Worm (Caenorhabditis elegans) whole organism, L1 larva: ENCODE results near the gene sdf-9.

Source experiments
- F16B12.6 ChIP-seq: fragments of 150-350 bp; optimal IDR thresholded peaks from 2 replicates; lab custom pipeline; 2014; ENCODE audit warnings: missing biosample characterization, missing genetic modification characterization
- Y116A8C.19 ChIP-seq: sonication (generic microtip); optimal IDR thresholded peaks from 2 replicates; lab custom pipeline; 2016; ENCODE audit warnings: missing compliant biosample characterization, missing genetic modification characterization, borderline replicate concordance
- alr-1 ChIP-seq: fragments of 200-800 bp; sonication (Bioruptor generic); optimal IDR thresholded peaks from 2 replicates; lab custom pipeline; 2018; ENCODE audit warnings: borderline replicate concordance, mild to moderate bottlenecking, missing genetic modification characterization, missing compliant biosample characterization
- aly-2 ChIP-seq: fragments of 150-350 bp; optimal IDR thresholded peaks from 2 replicates; lab custom pipeline; 2014; ENCODE audit warnings: missing biosample characterization, missing genetic modification characterization
- ama-1 ChIP-seq: fragments of 150-350 bp; optimal IDR thresholded peaks from 2 replicates; lab custom pipeline; 2014
- blmp-1 ChIP-seq: fragments of 150-350 bp; optimal IDR thresholded peaks from 2 replicates; lab custom pipeline; 2014; ENCODE audit warnings: missing biosample characterization, missing genetic modification characterization
- ceh-63 ChIP-seq: fragments of 200-800 bp; sonication (Bioruptor generic); optimal IDR thresholded peaks from 2 replicates; lab custom pipeline; 2018; ENCODE audit warnings: mild to moderate bottlenecking, missing genetic modification characterization, missing compliant biosample characterization
- ceh-8 ChIP-seq: fragments of 200-800 bp; sonication (Bioruptor generic); optimal IDR thresholded peaks from 2 replicates; lab custom pipeline; 2018; ENCODE audit warnings: mild to moderate bottlenecking, missing genetic modification characterization, moderate library complexity, missing compliant biosample characterization
- ceh-82 ChIP-seq, 3 experiments: fragments of 150-350 bp in 1 of 3; sonication (generic microtip) in 2 of 3; optimal IDR thresholded peaks; 2 replicates each; lab custom pipeline; 2014 to 2017; ENCODE audit warnings: missing biosample characterization in 3 of 3, missing genetic modification characterization in 3 of 3
- dpl-1 ChIP-seq, 3 experiments: fragments of 150-350 bp in 2 of 3; sonication (generic microtip) in 1 of 3; optimal IDR thresholded peaks; 2 replicates each; lab custom pipeline; 2014 to 2017; ENCODE audit warnings: missing biosample characterization in 3 of 3, missing genetic modification characterization in 3 of 3, missing genetic modification reagents in 3 of 3
- dsc-1 ChIP-seq: sonication (generic microtip); optimal IDR thresholded peaks from 2 replicates; lab custom pipeline; 2016; ENCODE audit warnings: mild to moderate bottlenecking, missing genetic modification characterization, missing compliant biosample characterization
- efl-1 ChIP-seq, 4 experiments: fragments of 150-350 bp; optimal IDR thresholded peaks in 3 of 4; peaks in 1 of 4; 1 replicate in 1 of 4; 2 replicates in 3 of 4; lab custom pipeline; 2014; ENCODE audit warnings: missing biosample characterization in 2 of 4, missing genetic modification characterization in 2 of 4, missing genetic modification reagents in 2 of 4
- egl-27 ChIP-seq, 2 experiments: fragments of 150-350 bp in 1 of 2; sonication (generic microtip); optimal IDR thresholded peaks; 3 replicates each; lab custom pipeline; 2017 to 2018; ENCODE audit warnings: missing biosample characterization in 2 of 2, missing genetic modification characterization in 2 of 2, missing genetic modification reagents in 2 of 2
- elt-2 ChIP-seq: sonication (generic microtip); optimal IDR thresholded peaks from 2 replicates; lab custom pipeline; 2016; ENCODE audit warnings: missing genetic modification characterization, mild to moderate bottlenecking, inconsistent platforms, missing compliant biosample characterization, missing genetic modification reagents
- fkh-10 ChIP-seq: sonication (generic microtip); optimal IDR thresholded peaks from 2 replicates; lab custom pipeline; 2017; ENCODE audit warnings: missing biosample characterization, missing genetic modification reagents, missing genetic modification characterization
- fkh-8 ChIP-seq: sonication (generic microtip); optimal IDR thresholded peaks from 2 replicates; lab custom pipeline; 2016; ENCODE audit warnings: mild to moderate bottlenecking, missing genetic modification characterization, missing compliant biosample characterization
- grh-1 ChIP-seq: fragments of 200-800 bp; sonication (Bioruptor generic); IDR thresholded peaks from 2 replicates; pipeline ENCODE4 v1.3.6; 2022; ENCODE audit warnings: missing genetic modification reagents, missing genetic modification characterization, missing compliant biosample characterization
- hpl-2 ChIP-seq: fragments of 150-350 bp; optimal IDR thresholded peaks from 2 replicates; lab custom pipeline; 2014; ENCODE audit warnings: missing biosample characterization, missing genetic modification reagents, missing genetic modification characterization
- isw-1 ChIP-seq: fragments of 200-800 bp; sonication (Bioruptor generic); IDR thresholded peaks from 2 replicates; pipeline ENCODE4 v1.3.6; 2022; ENCODE audit warnings: missing genetic modification characterization, missing compliant biosample characterization
- lin-13 ChIP-seq: fragments of 150-350 bp; optimal IDR thresholded peaks from 2 replicates; lab custom pipeline; 2014; ENCODE audit warnings: missing biosample characterization, missing genetic modification reagents, missing genetic modification characterization
- lin-14 ChIP-seq: fragments of 200-800 bp; sonication (Bioruptor generic); optimal IDR thresholded peaks from 2 replicates; lab custom pipeline; 2018; ENCODE audit warnings: mild to moderate bottlenecking, missing genetic modification characterization, moderate library complexity, missing compliant biosample characterization
- lin-15B ChIP-seq: fragments of 150-350 bp; sonication (generic microtip); optimal IDR thresholded peaks from 3 replicates; lab custom pipeline; 2014; ENCODE audit warnings: missing biosample characterization, missing genetic modification characterization
- lin-39 ChIP-seq: fragments of 150-350 bp; optimal IDR thresholded peaks from 2 replicates; lab custom pipeline; 2014; ENCODE audit warnings: missing biosample characterization, missing genetic modification reagents, missing genetic modification characterization
- mdl-1 ChIP-seq, 2 experiments: fragments of 150-350 bp; optimal IDR thresholded peaks; 2 replicates each; lab custom pipeline; 2014 to 2017; ENCODE audit warnings: missing biosample characterization in 2 of 2, missing genetic modification characterization in 2 of 2, inconsistent platforms in 1 of 2
- mep-1 ChIP-seq: fragments of 150-350 bp; optimal IDR thresholded peaks from 2 replicates; lab custom pipeline; 2014; ENCODE audit warnings: missing biosample characterization, missing genetic modification characterization
- nhr-19 ChIP-seq: fragments of 200-800 bp; sonication (Bioruptor generic); conservative IDR thresholded peaks from 2 replicates; pipeline ENCODE4 v1.3.6; 2022; ENCODE audit warnings: missing genetic modification characterization, missing compliant biosample characterization
- nhr-237 ChIP-seq: fragments of 150-350 bp; optimal IDR thresholded peaks from 2 replicates; lab custom pipeline; 2014; ENCODE audit warnings: missing biosample characterization, missing genetic modification characterization
- nhr-76 ChIP-seq: sonication (generic microtip); optimal IDR thresholded peaks from 2 replicates; lab custom pipeline; 2017; ENCODE audit warnings: missing biosample characterization, missing genetic modification characterization
- nhr-85 ChIP-seq: sonication (generic microtip); peaks from one replicate; lab custom pipeline; 2016; ENCODE audit warnings: missing genetic modification characterization, inconsistent platforms, missing compliant biosample characterization
- nhr-90 ChIP-seq: sonication (generic microtip); optimal IDR thresholded peaks from 2 replicates; lab custom pipeline; 2016; ENCODE audit warnings: mild to moderate bottlenecking, missing genetic modification characterization, missing compliant biosample characterization; ENCODE audit not compliant: poor library complexity
- pax-3 ChIP-seq: fragments of 200-800 bp; sonication (Bioruptor generic); optimal IDR thresholded peaks from 2 replicates; lab custom pipeline; 2018; ENCODE audit warnings: mild to moderate bottlenecking, missing genetic modification characterization, moderate library complexity, missing compliant biosample characterization
- pqm-1 ChIP-seq: sonication (generic microtip); optimal IDR thresholded peaks from 3 replicates; lab custom pipeline; 2017; ENCODE audit warnings: missing biosample characterization, missing genetic modification characterization
- snpc-4 ChIP-seq: fragments of 150-350 bp; optimal IDR thresholded peaks from 2 replicates; lab custom pipeline; 2014; ENCODE audit warnings: missing biosample characterization, missing genetic modification characterization
- sptf-1 ChIP-seq: fragments of 150-350 bp; optimal IDR thresholded peaks from 2 replicates; lab custom pipeline; 2014; ENCODE audit warnings: missing biosample characterization, missing genetic modification characterization
- sup-37 ChIP-seq: fragments of 200-800 bp; sonication (Bioruptor generic); optimal IDR thresholded peaks from 2 replicates; lab custom pipeline; 2018; ENCODE audit warnings: mild to moderate bottlenecking, missing genetic modification characterization, missing compliant biosample characterization
- swsn-7 ChIP-seq: sonication (generic microtip); optimal IDR thresholded peaks from 2 replicates; lab custom pipeline; 2016; ENCODE audit warnings: missing genetic modification characterization, missing compliant biosample characterization
- tbx-2 ChIP-seq: sonication (generic microtip); optimal IDR thresholded peaks from 2 replicates; lab custom pipeline; 2016; ENCODE audit warnings: missing genetic modification characterization, missing compliant biosample characterization
- unc-62 ChIP-seq: fragments of 150-350 bp; optimal IDR thresholded peaks from 2 replicates; lab custom pipeline; 2014; ENCODE audit warnings: missing biosample characterization, missing genetic modification reagents, missing genetic modification characterization
- unc-86 ChIP-seq: sonication (generic microtip); optimal IDR thresholded peaks from 2 replicates; lab custom pipeline; 2016; ENCODE audit warnings: missing genetic modification characterization, missing compliant biosample characterization
- unc-98 ChIP-seq: fragments of 200-800 bp; sonication (Bioruptor generic); IDR thresholded peaks from 2 replicates; pipeline ENCODE4 v1.3.6; 2022; ENCODE audit warnings: missing genetic modification characterization, missing compliant biosample characterization
- vab-15 ChIP-seq: sonication (generic microtip); optimal IDR thresholded peaks from 2 replicates; lab custom pipeline; 2017; ENCODE audit warnings: missing genotype, mild to moderate bottlenecking, missing genetic modification characterization, missing compliant biosample characterization
- xbp-1 ChIP-seq: sonication (generic microtip); optimal IDR thresholded peaks from 2 replicates; lab custom pipeline; 2016; ENCODE audit warnings: missing genetic modification characterization, missing compliant biosample characterization
- zag-1 ChIP-seq: fragments of 150-350 bp; optimal IDR thresholded peaks from 2 replicates; lab custom pipeline; 2014; ENCODE audit warnings: missing biosample characterization, missing genetic modification characterization
- ztf-11 ChIP-seq, 2 experiments: sonication (generic microtip); optimal IDR thresholded peaks; 2 replicates each; lab custom pipeline; 2016 to 2017; ENCODE audit warnings: missing genetic modification characterization in 2 of 2, missing biosample characterization in 1 of 2, missing compliant biosample characterization in 1 of 2

The sdf-9 gene

DNA sequence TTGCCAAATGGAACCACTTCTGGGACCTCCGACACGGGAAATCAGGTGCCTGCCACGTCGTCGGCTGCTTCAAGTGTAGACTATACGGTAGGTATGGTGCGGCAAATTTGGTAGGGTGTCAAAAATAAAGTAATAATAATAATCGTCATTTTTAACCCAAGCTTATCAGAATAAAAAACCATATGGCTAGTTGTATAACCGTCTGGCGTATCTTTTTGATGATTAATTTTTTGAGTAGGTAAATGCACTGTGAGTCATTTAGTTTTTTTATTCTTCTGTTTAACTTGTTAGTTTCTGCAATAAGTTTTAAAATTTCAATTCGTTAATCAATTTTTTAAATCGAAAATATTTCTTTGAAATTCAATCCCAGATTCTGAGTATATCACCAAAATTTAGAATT, 42.5 kb upstream of the sdf-9 start:
- TF ChIP-seq mdl-1 (tag; optimal IDR thresholded peaks at IDR 0.05; lab: Kevin White, UChicago) (no peak), blmp-1 (tag; lab: Kevin White, UChicago) (no peak), mep-1 (tag; lab: Kevin White, UChicago) (no peak), unc-98 (GFP tag; lab: Robert Waterston, UW) (no peak), Y116A8C.19 (tag; lab: Kevin White, UChicago) (no peak), fkh-8 (no peak), ceh-8 (GFP tag; lab: Kevin White, UChicago) (no peak), vab-15 (tag; lab: Kevin White, UChicago) (no peak), sup-37 (no peak)

DNA sequence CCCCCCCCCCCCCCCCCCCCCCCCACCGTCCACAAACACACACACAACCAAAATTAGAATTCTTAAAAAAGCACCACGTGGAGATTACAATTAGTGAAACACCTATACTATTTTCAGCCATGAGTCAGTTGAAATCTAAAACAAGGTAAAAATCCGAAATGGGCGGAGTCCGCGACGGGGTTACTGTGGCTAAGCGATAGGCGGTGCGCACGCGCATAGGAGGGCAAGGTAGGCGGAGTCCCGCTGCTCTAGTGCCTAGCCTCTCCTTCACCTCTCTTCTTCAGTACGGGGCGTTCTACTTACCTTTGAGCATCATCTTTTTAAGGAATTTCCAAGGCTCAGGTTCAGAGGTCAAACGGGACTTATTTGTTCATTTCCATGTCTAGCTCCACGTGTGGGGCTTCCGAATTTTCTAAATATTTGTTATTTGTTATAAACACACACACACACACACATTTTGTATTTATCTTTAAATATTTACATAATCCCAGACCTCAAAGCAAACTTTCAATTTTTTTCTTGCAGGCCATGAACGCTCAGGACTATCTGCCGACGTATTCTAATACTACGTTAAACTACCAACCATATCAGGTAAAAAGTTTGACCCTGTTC, 41.5 kb upstream of the sdf-9 start:
- TF ChIP-seq lin-14: peak; percentile 26
- TF ChIP-seq ama-1 (lab: Kevin White, UChicago): no peak
- TF ChIP-seq lin-39: no peak
- TF ChIP-seq unc-62 (GFP tag; lab: Kevin White, UChicago): no peak
- no peak for TF ChIP-seq unc-86 (tag; lab: Kevin White, UChicago)
- peak in 1 of 2 experiments; percentile 22 for TF ChIP-seq mdl-1 (tag; optimal IDR thresholded peaks at IDR 0.05; lab: Kevin White, UChicago)
- no peak for TF ChIP-seq nhr-237 (tag; lab: Kevin White, UChicago)
- TF ChIP-seq elt-2 (tag; lab: Kevin White, UChicago): no peak

DNA sequence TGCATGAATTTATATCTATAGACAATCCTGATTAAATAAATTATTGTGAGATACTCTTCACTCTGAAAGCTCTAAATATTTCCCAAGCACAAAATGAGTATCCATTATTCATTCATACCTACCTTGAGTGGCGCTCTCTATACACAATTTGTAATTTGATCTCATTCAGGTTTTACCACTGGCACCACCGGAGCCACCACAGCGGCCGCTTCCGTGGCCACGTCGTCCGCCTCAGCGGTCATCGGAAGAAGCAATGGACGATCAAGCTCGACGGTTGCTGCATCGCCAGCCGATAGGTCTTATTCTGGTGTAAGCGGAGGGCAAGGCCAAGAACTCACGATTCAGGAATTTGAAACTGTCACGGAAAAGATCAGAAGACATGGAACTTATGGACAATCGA, 40.8 kb upstream of the sdf-9 start:
- TF ChIP-seq pax-3 (no peak), snpc-4 (tag; lab: Kevin White, UChicago) (no peak), dpl-1 (GFP tag; optimal IDR thresholded peaks at IDR 0.05; lab: Kevin White, UChicago) (no peak), alr-1 (tag; lab: Kevin White, UChicago) (no peak), hpl-2 (GFP tag; lab: Kevin White, UChicago) (no peak), lin-14 (no peak), grh-1 (GFP tag; lab: Robert Waterston, UW) (no peak), pqm-1 (tag; lab: Kevin White, UChicago) (no peak)

DNA sequence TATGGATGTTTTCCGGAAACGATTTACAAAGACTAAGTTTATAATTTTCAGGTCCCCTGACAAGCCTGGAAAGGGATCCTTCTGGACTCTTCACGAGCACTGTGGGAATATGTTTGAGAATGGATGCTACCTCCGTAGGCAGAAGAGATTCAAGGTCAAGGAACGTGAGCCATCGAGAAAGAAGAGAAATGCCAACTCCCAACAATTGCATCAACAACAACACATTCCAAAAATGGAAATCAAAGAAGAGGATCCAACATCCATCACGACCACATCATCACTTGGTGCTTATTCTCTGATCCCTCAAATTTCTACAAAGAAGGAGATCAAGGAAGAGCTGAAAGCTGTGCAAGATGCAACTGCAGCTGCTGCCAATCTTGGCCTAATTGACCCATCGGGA, 39.9 kb upstream of the sdf-9 start:
- no peak for TF ChIP-seq efl-1 (optimal IDR thresholded peaks at IDR 0.05; lab: Kevin White, UChicago)
- peak in 1 of 2 experiments; percentile 75 for TF ChIP-seq efl-1 (GFP tag; optimal IDR thresholded peaks at IDR 0.05 in 1 of 2; lab: Kevin White, UChicago)
- no peak for TF ChIP-seq lin-13
- no peak for TF ChIP-seq nhr-90 (tag; lab: Kevin White, UChicago)
- TF ChIP-seq swsn-7 (tag; lab: Kevin White, UChicago): no peak

DNA sequence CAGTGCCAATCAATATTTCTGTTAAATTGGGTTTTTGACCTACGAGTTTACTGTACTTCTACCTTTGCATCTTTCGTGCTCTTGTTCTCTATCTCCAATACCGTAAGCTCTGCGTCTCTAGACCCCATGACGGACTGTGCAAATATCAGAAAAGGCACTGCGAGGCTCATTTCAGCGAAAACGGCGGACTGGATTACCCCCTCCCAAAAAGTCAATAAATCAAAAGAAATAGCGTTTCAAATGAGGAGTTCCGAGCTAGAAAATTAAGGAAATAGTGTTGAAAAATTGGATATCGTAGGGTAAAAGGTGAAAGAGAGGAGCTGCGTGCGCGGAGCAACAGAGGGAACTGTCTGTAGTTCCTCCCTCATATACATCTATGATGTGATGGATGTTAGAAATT, 36.3 kb upstream of the sdf-9 start:
- TF ChIP-seq dsc-1 (tag; lab: Kevin White, UChicago) (no peak), sptf-1 (tag; lab: Kevin White, UChicago) (no peak), aly-2 (tag; lab: Kevin White, UChicago) (no peak), snpc-4 (tag; lab: Kevin White, UChicago) (no peak), nhr-85 (tag; lab: Kevin White, UChicago) (no peak), nhr-76 (tag; lab: Kevin White, UChicago) (no peak), lin-39 (no peak), fkh-10 (GFP tag; lab: Kevin White, UChicago) (no peak), ceh-63 (no peak), xbp-1 (tag; lab: Kevin White, UChicago) (no peak), ceh-82 (tag; optimal IDR thresholded peaks at IDR 0.05; lab: Kevin White, UChicago) (no peak), isw-1 (no peak), efl-1 (optimal IDR thresholded peaks at IDR 0.05; lab: Kevin White, UChicago) (peak in 1 of 2 experiments; percentile 17), efl-1 (GFP tag; optimal IDR thresholded peaks at IDR 0.05 in 1 of 2; lab: Kevin White, UChicago) (no peak), F16B12.6 (tag; lab: Kevin White, UChicago) (no peak), elt-2 (tag; lab: Kevin White, UChicago) (no peak), tbx-2 (peak; percentile 54), nhr-19 (GFP tag; lab: Robert Waterston, UW) (peak; percentile 33), mdl-1 (tag; optimal IDR thresholded peaks at IDR 0.05; lab: Kevin White, UChicago) (no peak), ztf-11 (tag; optimal IDR thresholded peaks at IDR 0.05; lab: Kevin White, UChicago) (no peak), egl-27 (tag; optimal IDR thresholded peaks at IDR 0.05; lab: Kevin White, UChicago) (peak in 1 of 2 experiments; percentile 7), zag-1 (tag; lab: Kevin White, UChicago) (no peak), lin-15B (tag; lab: Kevin White, UChicago) (no peak), alr-1 (tag; lab: Kevin White, UChicago) (no peak)
